Fruit fly (Drosophila melanogaster): ENCODE results near the gene CG5439.

CG5439 gene

DNA sequence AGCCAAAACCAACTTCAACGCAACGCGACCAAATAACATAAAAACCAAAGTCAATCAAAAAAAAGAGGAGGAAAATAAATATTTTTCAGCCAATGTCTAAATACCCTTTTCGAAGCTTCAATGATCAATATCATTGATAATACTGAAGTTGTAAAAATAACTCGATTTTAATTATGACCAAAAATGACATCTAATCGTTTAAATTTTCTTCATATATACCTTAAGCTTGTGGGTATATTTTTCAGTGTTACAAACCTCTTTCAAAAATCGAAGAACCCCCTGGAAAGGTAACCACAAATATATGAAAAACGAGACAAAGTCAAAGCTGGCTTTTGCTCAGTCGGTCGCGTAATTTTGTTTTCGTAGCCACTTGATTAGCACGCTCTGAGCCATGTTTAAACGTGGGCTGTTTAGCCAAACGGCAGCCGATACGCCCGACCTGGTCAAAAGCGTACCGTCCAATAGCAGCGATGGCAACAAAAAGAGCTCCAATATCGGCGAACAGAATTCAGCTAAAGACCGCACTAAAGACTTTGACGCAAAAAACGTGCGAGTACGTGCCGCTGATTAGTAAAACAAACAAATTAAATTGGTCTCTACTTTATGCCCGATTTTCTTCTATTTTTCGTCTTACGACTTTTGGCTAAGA, 31.8 kb upstream of the CG5439 start (continued):
- TF ChIP-seq nau (GFP tag; optimal IDR thresholded peaks at IDR 0.05) (peak; percentile 48), CG18599 (GFP tag; optimal IDR thresholded peaks at IDR 0.05) (peak; percentile 87), CG7987 (GFP tag; optimal IDR thresholded peaks at IDR 0.05) (no peak), h (optimal IDR thresholded peaks at IDR 0.05) (no peak), Eip74EF (GFP tag; optimal IDR thresholded peaks at IDR 0.05) (peak in 1 of 2 experiments; percentile 68), CG4820 (GFP tag; optimal IDR thresholded peaks at IDR 0.05) (peak; percentile 58), odd (GFP tag; optimal IDR thresholded peaks at IDR 0.05) (peak; percentile 64), knrl (GFP tag; IDR thresholded peaks at IDR 0.05; ENCODE audit: partially characterized antibody) (no peak), Spps (tag; optimal IDR thresholded peaks at IDR 0.05) (no peak), CG33557 (GFP tag; optimal IDR thresholded peaks at IDR 0.05) (no peak), CG7839 (tag; optimal IDR thresholded peaks at IDR 0.05) (peak; percentile 90), Mrtf (GFP tag; IDR thresholded peaks at IDR 0.05) (peak; percentile 80; the same call in 2 of the 3 replicates), Hr51 (GFP tag; optimal IDR thresholded peaks at IDR 0.05) (peak; percentile 33 to 81), CG11247 (GFP tag; IDR thresholded peaks at IDR 0.05) (peak; percentile 79), CG32772 (GFP tag; IDR thresholded peaks at IDR 0.05) (peak; percentile 47), HmgZ (tag; optimal IDR thresholded peaks at IDR 0.05) (peak; percentile 54), Sin3A (optimal IDR thresholded peaks at IDR 0.05) (no peak), Neu2 (GFP tag; optimal IDR thresholded peaks at IDR 0.05; ENCODE audit: borderline replicate concordance) (no peak), TFAM (GFP tag; optimal IDR thresholded peaks at IDR 0.05) (no peak), stwl (tag; optimal IDR thresholded peaks at IDR 0.05) (no peak), hb (GFP tag; IDR thresholded peaks at IDR 0.05; ENCODE audit: partially characterized antibody) (no peak), HLHmδ (GFP tag; optimal IDR thresholded peaks at IDR 0.05) (no peak), Atf-2 (GFP tag; optimal IDR thresholded peaks at IDR 0.05) (peak; percentile 70), CG34376 (GFP tag; optimal IDR thresholded peaks at IDR 0.05) (peak; percentile 57), Kr (GFP tag; optimal IDR thresholded peaks at IDR 0.05) (no peak), luna (GFP tag; optimal IDR thresholded peaks at IDR 0.05) (peak; percentile 68), dm (GFP tag; optimal IDR thresholded peaks at IDR 0.05) (peak; percentile 10), vnd (GFP tag; IDR thresholded peaks at IDR 0.05; ENCODE audit: partially characterized antibody) (no peak), gfzf (GFP tag; optimal IDR thresholded peaks at IDR 0.05) (no peak), Dfd (GFP tag; optimal IDR thresholded peaks at IDR 0.05) (no peak), tx (GFP tag; optimal IDR thresholded peaks at IDR 0.05) (peak; percentile 53), Med (GFP tag) (peak; percentile 95), CG1024 (GFP tag; IDR thresholded peaks at IDR 0.05) (no peak), pan (optimal IDR thresholded peaks at IDR 0.05) (no peak), pan (GFP tag; optimal IDR thresholded peaks at IDR 0.05 in 1 of 2, IDR thresholded peaks at IDR 0.05 in 1 of 2) (peak in 1 of 2 experiments; percentile 84), Xrp1 (GFP tag; IDR thresholded peaks at IDR 0.05) (peak; percentile 63), CG10274 (GFP tag; optimal IDR thresholded peaks at IDR 0.05) (peak; percentile 70), CG8765 (GFP tag; IDR thresholded peaks at IDR 0.05) (no peak), CG14860 (GFP tag; IDR thresholded peaks at IDR 0.05; ENCODE audit: partially characterized antibody) (no peak), scrt (GFP tag; optimal IDR thresholded peaks at IDR 0.05) (peak; percentile 71), p53 (GFP tag; optimal IDR thresholded peaks at IDR 0.05) (no peak), CG3995 (GFP tag; optimal IDR thresholded peaks at IDR 0.05) (peak; percentile 29), abd-A (tag; optimal IDR thresholded peaks at IDR 0.05) (peak; percentile 76), CG7372 (GFP tag; IDR thresholded peaks at IDR 0.05) (peak; percentile 74), wdn (GFP tag; IDR thresholded peaks at IDR 0.05) (peak; percentile 70), CG9215 (GFP tag; IDR thresholded peaks at IDR 0.05) (peak; percentile 83), CG3838 (GFP tag; optimal IDR thresholded peaks at IDR 0.05) (no peak), Meics (GFP tag; optimal IDR thresholded peaks at IDR 0.05) (peak; percentile 90), mirr (GFP tag; optimal IDR thresholded peaks at IDR 0.05) (peak; percentile 4), Dp (GFP tag; optimal IDR thresholded peaks at IDR 0.05) (no peak)
